Fruit fly (Drosophila melanogaster) whole organism, embryonic: ENCODE results near the gene Pdxk.
A peak's percentile ranks its signal among the peaks of the same experiment; 100 is the strongest.

Experiments
- Ada2b ChIP-seq: fragments of 200-800 bp; sonication (Bioruptor generic); IDR thresholded peaks from 2 replicates; pipeline ENCODE4 v1.3.6; 2022; ENCODE audit warnings: missing biosample characterization, missing genetic modification characterization
- Atf3 ChIP-seq: fragments of 200-800 bp; sonication (Bioruptor generic); optimal IDR thresholded peaks from 3 replicates; lab custom pipeline; 2016; ENCODE audit warnings: missing biosample characterization, missing genetic modification characterization
- B-H2 ChIP-seq: fragments of 200-800 bp; sonication (Bioruptor generic); optimal IDR thresholded peaks from 2 replicates; lab custom pipeline; 2018; ENCODE audit warnings: missing biosample characterization, mild to moderate bottlenecking, missing genetic modification characterization
- CG11093 ChIP-seq: fragments of 200-800 bp; sonication (Bioruptor generic); IDR thresholded peaks from 3 replicates; pipeline ENCODE4 v1.3.6; 2022; ENCODE audit warnings: missing biosample characterization, missing genetic modification characterization
- CG11456 ChIP-seq: fragments of 200-800 bp; sonication (Bioruptor generic); IDR thresholded peaks from 3 replicates; pipeline ENCODE4 v1.3.6; 2022; ENCODE audit warnings: missing biosample characterization, missing genetic modification characterization
- CG12942 ChIP-seq: fragments of 200-800 bp; sonication (Bioruptor generic); optimal IDR thresholded peaks from 3 replicates; lab custom pipeline; 2016; ENCODE audit warnings: missing biosample characterization, missing genetic modification characterization
- CG15011 ChIP-seq: fragments of 200-800 bp; sonication (Bioruptor generic); optimal IDR thresholded peaks from 3 replicates; lab custom pipeline; 2018; ENCODE audit warnings: missing biosample characterization, mild to moderate bottlenecking, missing genetic modification characterization
- CG1647 ChIP-seq: fragments of 200-800 bp; sonication (Bioruptor generic); optimal IDR thresholded peaks from 3 replicates; lab custom pipeline; 2016; ENCODE audit warnings: missing biosample characterization, missing genetic modification characterization
- CG18262 ChIP-seq: fragments of 200-800 bp; optimal IDR thresholded peaks from 3 replicates; lab custom pipeline; 2019; ENCODE audit warnings: missing biosample characterization, mild to moderate bottlenecking, missing genetic modification characterization, moderate library complexity
- CG18619 ChIP-seq: fragments of 200-800 bp; sonication (Bioruptor generic); optimal IDR thresholded peaks from 3 replicates; lab custom pipeline; 2017; ENCODE audit warnings: missing biosample characterization, mild to moderate bottlenecking, missing genetic modification characterization
- CG32767 ChIP-seq: fragments of 200-800 bp; sonication (Bioruptor generic); IDR thresholded peaks from 2 replicates; pipeline ENCODE4 v1.3.6; 2022; ENCODE audit warnings: missing biosample characterization, missing genetic modification characterization
- CG3407 ChIP-seq: fragments of 200-800 bp; sonication (Bioruptor generic); optimal IDR thresholded peaks from 2 replicates; lab custom pipeline; 2018; ENCODE audit warnings: missing biosample characterization, mild to moderate bottlenecking, missing genetic modification characterization
- CG3847 ChIP-seq: fragments of 200-800 bp; sonication (Bioruptor generic); IDR thresholded peaks from 2 replicates; pipeline ENCODE4 v1.3.6; 2022; ENCODE audit warnings: missing biosample characterization, missing genetic modification characterization
- CG4360 ChIP-seq: fragments of 200-800 bp; sonication (Bioruptor generic); IDR thresholded peaks from 2 replicates; pipeline ENCODE4 v1.3.6; 2022; ENCODE audit warnings: missing biosample characterization, missing genetic modification characterization
- CG4730 ChIP-seq: fragments of 200-800 bp; sonication (Bioruptor generic); IDR thresholded peaks from 2 replicates; pipeline ENCODE4 v1.3.6; 2022; ENCODE audit warnings: missing biosample characterization, missing genetic modification characterization
- CG7928 ChIP-seq: fragments of 200-800 bp; sonication (Bioruptor generic); optimal IDR thresholded peaks from 2 replicates; lab custom pipeline; 2017; ENCODE audit warnings: missing biosample characterization, mild to moderate bottlenecking, missing genetic modification characterization
- Doc2 ChIP-seq: fragments of 200-800 bp; sonication (Bioruptor generic); IDR thresholded peaks from 2 replicates; pipeline ENCODE4 v1.3.6; 2022; ENCODE audit warnings: missing biosample characterization, missing genetic modification characterization
- HmgZ ChIP-seq: fragments of 200-800 bp; sonication (Bioruptor generic); optimal IDR thresholded peaks from 2 replicates; lab custom pipeline; 2018; ENCODE audit warnings: missing biosample characterization, mild to moderate bottlenecking, missing genetic modification characterization
- Nf-YB ChIP-seq: fragments of 200-800 bp; sonication (Bioruptor generic); optimal IDR thresholded peaks from 3 replicates; lab custom pipeline; 2019; ENCODE audit warnings: missing biosample characterization, mild to moderate bottlenecking, missing genetic modification characterization, moderate library complexity
- Oli ChIP-seq: fragments of 200-800 bp; sonication (Bioruptor generic); optimal IDR thresholded peaks from 2 replicates; lab custom pipeline; 2018; ENCODE audit warnings: missing biosample characterization, mild to moderate bottlenecking, missing genetic modification characterization, moderate library complexity
- Ravus ChIP-seq: fragments of 200-800 bp; sonication (Bioruptor generic); IDR thresholded peaks from 2 replicates; pipeline ENCODE4 v1.3.6; 2022; ENCODE audit warnings: missing biosample characterization, missing genetic modification characterization
- Sry-β ChIP-seq: fragments of 200-800 bp; sonication (Bioruptor generic); optimal IDR thresholded peaks from 2 replicates; lab custom pipeline; 2018; ENCODE audit warnings: missing biosample characterization, mild to moderate bottlenecking, missing genetic modification characterization, moderate library complexity
- Tbp ChIP-seq: fragments of >200 bp; optimal IDR thresholded peaks from 2 replicates; lab custom pipeline; 2018; ENCODE audit warnings: missing biosample characterization, missing genetic modification characterization
- YL-1 ChIP-seq: fragments of 200-800 bp; sonication (Bioruptor generic); optimal IDR thresholded peaks from 3 replicates; lab custom pipeline; 2017; ENCODE audit warnings: missing biosample characterization, mild to moderate bottlenecking, missing genetic modification characterization
- ara ChIP-seq: fragments of 200-800 bp; sonication (Bioruptor generic); IDR thresholded peaks from 2 replicates; pipeline ENCODE4 v1.3.6; 2022; ENCODE audit warnings: missing biosample characterization, missing genetic modification characterization
- bab2 ChIP-seq: fragments of 200-800 bp; sonication (Bioruptor generic); optimal IDR thresholded peaks from 2 replicates; lab custom pipeline; 2016; ENCODE audit warnings: missing biosample characterization, missing genetic modification characterization
- bigmax ChIP-seq: fragments of 200-800 bp; sonication (Bioruptor generic); optimal IDR thresholded peaks from 2 replicates; lab custom pipeline; 2018; ENCODE audit warnings: missing biosample characterization, mild to moderate bottlenecking, missing genetic modification characterization
- bowl ChIP-seq: fragments of 200-800 bp; sonication (Bioruptor generic); IDR thresholded peaks from 2 replicates; pipeline ENCODE4 v1.3.6; 2022; ENCODE audit warnings: missing biosample characterization, missing genetic modification characterization
- gcm2 ChIP-seq: fragments of 200-800 bp; sonication (Bioruptor generic); optimal IDR thresholded peaks from 2 replicates; lab custom pipeline; 2016; ENCODE audit warnings: missing biosample characterization, missing genetic modification characterization
- gem ChIP-seq: fragments of 200-800 bp; sonication (Bioruptor generic); optimal IDR thresholded peaks from 2 replicates; lab custom pipeline; 2019; ENCODE audit warnings: missing biosample characterization, mild to moderate bottlenecking, missing genetic modification characterization, moderate library complexity
- ham ChIP-seq: fragments of 200-800 bp; sonication (Bioruptor generic); IDR thresholded peaks from 2 replicates; pipeline ENCODE4 v1.3.6; 2022; ENCODE audit warnings: missing biosample characterization, missing genetic modification characterization
- insv ChIP-seq, 2 experiments: fragments of 200-800 bp; sonication (Bioruptor generic); optimal IDR thresholded peaks; 3 replicates each; lab custom pipeline; 2016 to 2018; ENCODE audit warnings: missing biosample characterization in 2 of 2, missing genetic modification characterization in 2 of 2
- jigr1 ChIP-seq: fragments of 200-800 bp; sonication (Bioruptor generic); IDR thresholded peaks from 3 replicates; pipeline ENCODE4 v1.3.6; 2022; ENCODE audit warnings: missing biosample characterization, missing genetic modification characterization
- jing ChIP-seq: fragments of 200-800 bp; sonication (Bioruptor generic); optimal IDR thresholded peaks from 2 replicates; lab custom pipeline; 2018; ENCODE audit warnings: missing biosample characterization, mild to moderate bottlenecking, missing genetic modification characterization
- kah ChIP-seq: fragments of 200-800 bp; sonication (Bioruptor generic); optimal IDR thresholded peaks from 2 replicates; lab custom pipeline; 2018; ENCODE audit warnings: missing biosample characterization, mild to moderate bottlenecking, missing genetic modification characterization
- ken ChIP-seq: fragments of 200-800 bp; sonication (Bioruptor generic); IDR thresholded peaks from 3 replicates; pipeline ENCODE4 v1.3.6; 2022; ENCODE audit warnings: missing biosample characterization, missing genetic modification characterization
- klu ChIP-seq: fragments of 200-800 bp; sonication (Bioruptor generic); IDR thresholded peaks from 2 replicates; pipeline ENCODE4 v1.3.6; 2022; ENCODE audit warnings: missing biosample characterization, missing genetic modification characterization
- kni ChIP-seq: fragments of 200-800 bp; sonication (Bioruptor generic); optimal IDR thresholded peaks from 3 replicates; lab custom pipeline; 2017; ENCODE audit warnings: mild to moderate bottlenecking, missing biosample characterization, missing genetic modification reagents, missing genetic modification characterization
- lab ChIP-seq: fragments of 200-800 bp; sonication (Bioruptor generic); optimal IDR thresholded peaks from 3 replicates; lab custom pipeline; 2017; ENCODE audit warnings: missing biosample characterization, missing genetic modification characterization, mild to moderate bottlenecking, moderate library complexity, missing genetic modification reagents
- lilli ChIP-seq: fragments of 200-800 bp; sonication (Bioruptor generic); optimal IDR thresholded peaks from 3 replicates; lab custom pipeline; 2016; ENCODE audit warnings: missing biosample characterization, missing genetic modification characterization
- mirr ChIP-seq: fragments of 200-800 bp; sonication (Bioruptor generic); optimal IDR thresholded peaks from 3 replicates; lab custom pipeline; 2018; ENCODE audit warnings: missing biosample characterization, mild to moderate bottlenecking, missing genetic modification characterization
- mld ChIP-seq: fragments of 200-800 bp; sonication (Bioruptor generic); IDR thresholded peaks from 3 replicates; pipeline ENCODE4 v1.3.6; 2022; ENCODE audit warnings: missing biosample characterization, missing genetic modification characterization; ENCODE audit not compliant: partially characterized antibody
- onecut ChIP-seq: fragments of 200-800 bp; sonication (Bioruptor generic); IDR thresholded peaks from 2 replicates; pipeline ENCODE4 v1.3.6; 2022; ENCODE audit warnings: missing biosample characterization, missing genetic modification characterization
- ranshi ChIP-seq: fragments of 200-800 bp; sonication (Bioruptor generic); IDR thresholded peaks from 2 replicates; pipeline ENCODE4 v1.3.6; 2022; ENCODE audit warnings: missing biosample characterization, missing genetic modification characterization
- run ChIP-seq: fragments of 200-800 bp; sonication (Bioruptor generic); optimal IDR thresholded peaks from 3 replicates; lab custom pipeline; 2018; ENCODE audit warnings: missing biosample characterization, mild to moderate bottlenecking, missing genetic modification characterization
- sc ChIP-seq, 3 experiments: fragments of >200 bp in 2 of 3; fragments of 200-800 bp in 1 of 3; sonication (Bioruptor generic) in 1 of 3; optimal IDR thresholded peaks; 2 replicates in 2 of 3; 3 replicates in 1 of 3; lab custom pipeline; 2017; ENCODE audit warnings: mild to moderate bottlenecking in 1 of 3, missing biosample characterization in 1 of 3, missing genetic modification characterization in 1 of 3, missing genetic modification reagents in 1 of 3
- sisA ChIP-seq: fragments of 200-800 bp; sonication (Bioruptor generic); IDR thresholded peaks from 2 replicates; pipeline ENCODE4 v1.3.6; 2022; ENCODE audit warnings: missing biosample characterization, missing genetic modification characterization
- sna ChIP-seq: fragments of 200-800 bp; sonication (Bioruptor generic); IDR thresholded peaks from 2 replicates; pipeline ENCODE4 v1.3.6; 2022; ENCODE audit warnings: missing biosample characterization, missing genetic modification characterization; ENCODE audit not compliant: partially characterized antibody
- zf30C ChIP-seq: fragments of 200-800 bp; sonication (Bioruptor generic); optimal IDR thresholded peaks from 3 replicates; lab custom pipeline; 2018; ENCODE audit warnings: missing biosample characterization, mild to moderate bottlenecking, missing genetic modification characterization
- zfh1 ChIP-seq: fragments of 200-800 bp; sonication (Bioruptor generic); IDR thresholded peaks from 3 replicates; pipeline ENCODE4 v1.3.6; 2022; ENCODE audit warnings: missing biosample characterization, missing genetic modification characterization

Pdxk gene

DNA sequence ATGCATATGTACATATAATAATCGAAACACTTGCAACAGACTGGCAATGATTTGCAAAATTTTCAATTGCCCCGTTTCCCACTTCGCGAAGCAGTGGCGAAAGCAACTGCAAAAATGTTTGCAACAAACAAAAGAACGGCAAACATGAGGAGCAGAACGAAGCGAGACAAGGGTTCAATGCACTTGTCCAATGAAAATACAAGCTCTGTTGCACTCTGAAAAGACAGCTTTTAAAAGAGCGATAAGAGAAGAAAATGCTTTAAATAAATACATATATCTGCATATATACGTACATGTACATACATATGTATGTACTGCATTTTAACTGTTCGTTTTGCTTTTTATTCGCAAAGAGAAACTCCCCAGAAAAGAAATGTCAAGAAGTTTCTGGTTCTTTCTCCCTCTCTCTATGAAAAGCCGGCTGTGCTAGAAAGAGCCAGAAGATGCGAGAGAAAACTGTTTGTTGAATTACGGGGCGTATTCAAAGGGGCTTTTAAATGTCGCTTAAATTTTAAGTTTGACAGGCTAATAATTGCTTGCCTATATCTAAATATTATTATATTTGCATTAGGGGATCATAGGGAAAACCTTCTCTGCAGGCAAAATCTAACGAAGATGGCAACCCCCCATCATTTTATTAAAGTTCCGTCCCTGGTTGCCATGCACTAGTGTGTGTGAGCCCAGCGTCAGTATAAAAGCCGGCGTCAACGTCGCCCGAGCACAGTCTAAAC is 23.4 kb downstream of the Pdxk start, which contains the start of gene Hsp27 (continued):
- TF ChIP-seq Sry-β (GFP tag; lab: Kevin White, UChicago): peak; percentile 70
- peak; percentile 99 for TF ChIP-seq Oli (tag; lab: Kevin White, UChicago)
- peak; percentile 71 for TF ChIP-seq bigmax (GFP tag; lab: Kevin White, UChicago)
- peak; percentile 97 for TF ChIP-seq HmgZ (tag; lab: Kevin White, UChicago)
- TF ChIP-seq ken (GFP tag; lab: Robert Waterston, UW): peak; percentile 99
- peak; percentile 98 for TF ChIP-seq lilli (GFP tag; lab: Kevin White, UChicago)
- TF ChIP-seq CG18619 (GFP tag; lab: Kevin White, UChicago): peak; percentile 97
- peak; percentile 95 for TF ChIP-seq Ravus
- peak; percentile 95 for TF ChIP-seq run
- peak in 1 of 2 experiments; percentile 27 for TF ChIP-seq insv (GFP tag; optimal IDR thresholded peaks at IDR 0.05; lab: Kevin White, UChicago)
- TF ChIP-seq lab (GFP tag; lab: Kevin White, UChicago): peak; percentile 99
- TF ChIP-seq YL-1 (GFP tag; lab: Kevin White, UChicago): peak; percentile 94
- peak; percentile 97 for TF ChIP-seq CG32767 (GFP tag; lab: Robert Waterston, UW)
- peak; percentile 97 for TF ChIP-seq CG1647 (GFP tag; lab: Kevin White, UChicago)
- peak; percentile 97 for TF ChIP-seq CG12942
- peak; percentile 98 for TF ChIP-seq CG11456
- TF ChIP-seq Doc2 (GFP tag; lab: Robert Waterston, UW): peak; percentile 93
- peak; percentile 92 for TF ChIP-seq bowl (GFP tag; lab: Robert Waterston, UW)
- no peak for TF ChIP-seq sna (GFP tag; lab: Robert Waterston, UW)
- peak; percentile 75 for TF ChIP-seq B-H2 (GFP tag; lab: Kevin White, UChicago)
- TF ChIP-seq gcm2: peak; percentile 92
- TF ChIP-seq onecut (GFP tag; lab: Robert Waterston, UW): peak; percentile 94
- TF ChIP-seq zfh1 (GFP tag; lab: Robert Waterston, UW): peak; percentile 99
- TF ChIP-seq mirr (GFP tag; lab: Kevin White, UChicago): peak; percentile 81
- peak; percentile 96 for TF ChIP-seq jing (GFP tag; lab: Kevin White, UChicago)
- peak; percentile 98 for TF ChIP-seq CG3407
- TF ChIP-seq mld (GFP tag; lab: Robert Waterston, UW): no peak
- peak; percentile 98 for TF ChIP-seq CG11093
- TF ChIP-seq CG4730: peak; percentile 98
- peak; percentile 96 for TF ChIP-seq CG15011 (GFP tag; lab: Kevin White, UChicago)
- TF ChIP-seq Ada2b (GFP tag; lab: Robert Waterston, UW): peak; percentile 99
- no peak for TF ChIP-seq sc (optimal IDR thresholded peaks at IDR 0.05; lab: Kevin White, UChicago)
- TF ChIP-seq sc (GFP tag; optimal IDR thresholded peaks at IDR 0.05; lab: Kevin White, UChicago): peak; percentile 98
- peak; percentile 82 for TF ChIP-seq CG7928 (GFP tag; lab: Kevin White, UChicago)
- TF ChIP-seq bab2: peak; percentile 93
- TF ChIP-seq CG3847: peak; percentile 96
- no peak for TF ChIP-seq Tbp (GFP tag; lab: Kevin White, UChicago)
- peak; percentile 86 for TF ChIP-seq ham
- peak; percentile 86 for TF ChIP-seq CG4360
- TF ChIP-seq ranshi (GFP tag; lab: Robert Waterston, UW): peak; percentile 99
- peak; percentile 99 for TF ChIP-seq gem (tag; lab: Kevin White, UChicago)
- peak; percentile 91 for TF ChIP-seq kah (GFP tag; lab: Kevin White, UChicago)
- peak; percentile 99 for TF ChIP-seq ara
- TF ChIP-seq kni (GFP tag; lab: Kevin White, UChicago): no peak
- TF ChIP-seq Nf-YB: peak; percentile 86
- no peak for TF ChIP-seq zf30C
- TF ChIP-seq sisA (GFP tag; lab: Robert Waterston, UW): peak; percentile 99
- peak; percentile 98 for TF ChIP-seq jigr1
- TF ChIP-seq Atf3 (GFP tag; lab: Kevin White, UChicago): peak; percentile 74
- peak; percentile 96 for TF ChIP-seq klu (GFP tag; lab: Robert Waterston, UW)
- peak; percentile 99 for TF ChIP-seq CG18262 (tag; lab: Kevin White, UChicago)
